Worm (Caenorhabditis elegans) whole organism, young adult: ENCODE data around the gene hpl-2.

Experiments
- C17E4.6 ChIP-seq: fragments of 200-800 bp; sonication (Bioruptor generic); IDR thresholded peaks from 2 replicates; pipeline ENCODE4 v1.3.6; 2022; ENCODE audit warnings: missing genetic modification reagents, missing genetic modification characterization, missing compliant biosample characterization
- F10E7.11 ChIP-seq: sonication (generic microtip); optimal IDR thresholded peaks from 2 replicates; lab custom pipeline; 2017; ENCODE audit warnings: mild to moderate bottlenecking, missing genetic modification characterization, moderate library complexity, missing compliant biosample characterization
- F22D6.2 ChIP-seq: sonication (generic microtip); optimal IDR thresholded peaks from 2 replicates; lab custom pipeline; 2016; ENCODE audit warnings: mild to moderate bottlenecking, missing genetic modification characterization, missing compliant biosample characterization
- F52B5.7 ChIP-seq: sonication (generic microtip); optimal IDR thresholded peaks from 2 replicates; lab custom pipeline; 2016; ENCODE audit warnings: mild to moderate bottlenecking, missing genetic modification characterization, missing compliant biosample characterization
- F55B11.4 ChIP-seq: sonication (generic microtip); optimal IDR thresholded peaks from 2 replicates; lab custom pipeline; 2016; ENCODE audit warnings: missing compliant biosample characterization, missing genetic modification characterization, borderline replicate concordance; ENCODE audit not compliant: insufficient read depth
- F57A8.1 ChIP-seq: fragments of 200-800 bp; sonication (Bioruptor generic); optimal IDR thresholded peaks from 2 replicates; lab custom pipeline; 2018; ENCODE audit warnings: mild to moderate bottlenecking, missing genetic modification characterization, moderate library complexity, missing compliant biosample characterization
- K11D2.4 ChIP-seq: fragments of 200-800 bp; sonication (Bioruptor generic); IDR thresholded peaks from 2 replicates; pipeline ENCODE4 v1.3.6; 2022; ENCODE audit warnings: missing genetic modification reagents, missing genetic modification characterization, missing compliant biosample characterization
- T07F8.4 ChIP-seq: sonication (generic microtip); optimal IDR thresholded peaks from 2 replicates; lab custom pipeline; 2016; ENCODE audit warnings: mild to moderate bottlenecking, missing genetic modification characterization, moderate library complexity, missing compliant biosample characterization
- Y53F4B.3 ChIP-seq: fragments of 200-800 bp; sonication (Bioruptor generic); IDR thresholded peaks from 2 replicates; pipeline ENCODE4 v1.3.6; 2022; ENCODE audit warnings: missing genetic modification reagents, missing genetic modification characterization, missing compliant biosample characterization
- Y67H2A.10 ChIP-seq: fragments of 200-800 bp; sonication (Bioruptor generic); conservative IDR thresholded peaks from 2 replicates; pipeline ENCODE4 v1.3.6; 2022; ENCODE audit warnings: missing genetic modification reagents, missing genetic modification characterization, missing compliant biosample characterization
- aptf-3 ChIP-seq: fragments of 200-800 bp; sonication (Bioruptor generic); IDR thresholded peaks from 2 replicates; pipeline ENCODE4 v1.3.6; 2022; ENCODE audit warnings: missing genetic modification characterization, missing compliant biosample characterization
- attf-3 ChIP-seq: fragments of 200-800 bp; sonication (Bioruptor generic); conservative IDR thresholded peaks from 2 replicates; pipeline ENCODE4 v1.3.6; 2022; ENCODE audit warnings: missing genetic modification reagents, missing genetic modification characterization, missing compliant biosample characterization
- attf-5 ChIP-seq: fragments of 200-800 bp; sonication (Bioruptor generic); optimal IDR thresholded peaks from 2 replicates; lab custom pipeline; 2018; ENCODE audit warnings: mild to moderate bottlenecking, missing genetic modification characterization, missing compliant biosample characterization
- bed-2 ChIP-seq: fragments of 200-800 bp; sonication (Bioruptor generic); IDR thresholded peaks from 2 replicates; pipeline ENCODE4 v1.3.6; 2022; ENCODE audit warnings: missing genetic modification reagents, missing genetic modification characterization, missing compliant biosample characterization
- cebp-1 ChIP-seq, 2 experiments: fragments of 200-800 bp in 1 of 2; sonication (Bioruptor generic) in 1 of 2; sonication (generic microtip) in 1 of 2; IDR thresholded peaks in 1 of 2; optimal IDR thresholded peaks in 1 of 2; 2 replicates each; pipeline versions ENCODE4 v1.3.6 to Lab custom; 2017 to 2022; ENCODE audit warnings: missing compliant biosample characterization in 2 of 2, missing genetic modification characterization in 2 of 2, mild to moderate bottlenecking in 1 of 2, missing genetic modification reagents in 1 of 2, moderate library complexity in 1 of 2
- ceh-100 ChIP-seq: fragments of 200-800 bp; sonication (Bioruptor generic); IDR thresholded peaks from 2 replicates; pipeline ENCODE4 v1.3.6; 2022; ENCODE audit warnings: missing genetic modification reagents, missing genetic modification characterization, missing compliant biosample characterization
- ceh-27 ChIP-seq: fragments of 200-800 bp; sonication (Bioruptor generic); optimal IDR thresholded peaks from 2 replicates; lab custom pipeline; 2018; ENCODE audit warnings: mild to moderate bottlenecking, missing genetic modification characterization, moderate library complexity, missing compliant biosample characterization
- ceh-40 ChIP-seq: fragments of 200-800 bp; sonication (Bioruptor generic); IDR thresholded peaks from 2 replicates; pipeline ENCODE4 v1.3.6; 2022; ENCODE audit warnings: missing genetic modification characterization, missing compliant biosample characterization
- chd-7 ChIP-seq: sonication (generic microtip); optimal IDR thresholded peaks from 2 replicates; lab custom pipeline; 2016; ENCODE audit warnings: mild to moderate bottlenecking, missing genetic modification characterization, moderate library complexity, missing compliant biosample characterization
- dpl-1 ChIP-seq: fragments of 150-350 bp; optimal IDR thresholded peaks from 2 replicates; lab custom pipeline; 2014; ENCODE audit warnings: missing biosample characterization, missing genetic modification reagents, missing genetic modification characterization
- efl-1 ChIP-seq: fragments of 150-350 bp; optimal IDR thresholded peaks from 2 replicates; lab custom pipeline; 2014; ENCODE audit warnings: missing biosample characterization, missing genetic modification reagents, missing genetic modification characterization
- fkh-3 ChIP-seq: sonication (generic microtip); optimal IDR thresholded peaks from 2 replicates; lab custom pipeline; 2016; ENCODE audit warnings: mild to moderate bottlenecking, missing genetic modification characterization, missing compliant biosample characterization
- gei-17 ChIP-seq: fragments of 200-800 bp; sonication (Bioruptor generic); optimal IDR thresholded peaks from 2 replicates; lab custom pipeline; 2018; ENCODE audit warnings: mild to moderate bottlenecking, missing genetic modification characterization, missing compliant biosample characterization
- him-1 ChIP-seq: sonication (generic microtip); optimal IDR thresholded peaks from 2 replicates; lab custom pipeline; 2016; ENCODE audit warnings: missing genotype, missing genetic modification reagents, missing genetic modification characterization, missing compliant biosample characterization
- hrde-1 ChIP-seq: sonication (generic microtip); optimal IDR thresholded peaks from 2 replicates; lab custom pipeline; 2016; ENCODE audit warnings: missing genetic modification characterization, mild to moderate bottlenecking, missing compliant biosample characterization, moderate library complexity, missing genotype, missing genetic modification reagents, borderline replicate concordance
- hsf-1 ChIP-seq: fragments of 200-800 bp; sonication (Bioruptor generic); IDR thresholded peaks from 2 replicates; pipeline ENCODE4 v1.3.6; 2022; ENCODE audit warnings: missing genetic modification reagents, missing genetic modification characterization, missing compliant biosample characterization
- lag-1 ChIP-seq: fragments of 200-800 bp; sonication (Bioruptor generic); IDR thresholded peaks from 2 replicates; pipeline ENCODE4 v1.3.6; 2022; ENCODE audit warnings: missing genetic modification reagents, missing genetic modification characterization, missing compliant biosample characterization
- lin-35 ChIP-seq, 3 experiments: fragments of 150-350 bp in 2 of 3; sonication (generic microtip) in 1 of 3; optimal IDR thresholded peaks; 2 replicates each; lab custom pipeline; 2014 to 2018; ENCODE audit warnings: missing biosample characterization in 3 of 3, missing genetic modification characterization in 3 of 3, missing genetic modification reagents in 3 of 3
- lin-54 ChIP-seq: fragments of 200-800 bp; sonication (Bioruptor generic); optimal IDR thresholded peaks from 2 replicates; lab custom pipeline; 2018; ENCODE audit warnings: mild to moderate bottlenecking, missing genetic modification characterization, missing compliant biosample characterization
- lsl-1 ChIP-seq: fragments of 200-800 bp; sonication (Bioruptor generic); optimal IDR thresholded peaks from 2 replicates; lab custom pipeline; 2018; ENCODE audit warnings: mild to moderate bottlenecking, missing genetic modification characterization, moderate library complexity, missing compliant biosample characterization
- madf-10 ChIP-seq: sonication (generic microtip); optimal IDR thresholded peaks from 2 replicates; lab custom pipeline; 2016; ENCODE audit warnings: mild to moderate bottlenecking, missing genetic modification characterization, missing compliant biosample characterization
- mcd-1 ChIP-seq: fragments of 200-800 bp; sonication (Bioruptor generic); IDR thresholded peaks from 2 replicates; pipeline ENCODE4 v1.3.6; 2022; ENCODE audit warnings: missing genetic modification reagents, missing genetic modification characterization, missing compliant biosample characterization
- mxl-1 ChIP-seq: sonication (generic microtip); optimal IDR thresholded peaks from 2 replicates; lab custom pipeline; 2016; ENCODE audit warnings: missing genetic modification characterization, missing compliant biosample characterization
- nfyb-1 ChIP-seq: fragments of 200-800 bp; sonication (Bioruptor generic); IDR thresholded peaks from 2 replicates; pipeline ENCODE4 v1.3.6; 2022; ENCODE audit warnings: missing genetic modification reagents, missing genetic modification characterization, missing compliant biosample characterization
- nhr-179 ChIP-seq: sonication (generic microtip); optimal IDR thresholded peaks from 2 replicates; lab custom pipeline; 2016; ENCODE audit warnings: mild to moderate bottlenecking, missing genetic modification characterization, missing compliant biosample characterization
- nhr-80 ChIP-seq: sonication (generic microtip); optimal IDR thresholded peaks from 2 replicates; lab custom pipeline; 2016; ENCODE audit warnings: missing genetic modification characterization, missing compliant biosample characterization
- nhr-90 ChIP-seq: sonication (generic microtip); optimal IDR thresholded peaks from 2 replicates; lab custom pipeline; 2016; ENCODE audit warnings: missing genotype, mild to moderate bottlenecking, missing genetic modification characterization, missing compliant biosample characterization
- rcor-1 ChIP-seq: fragments of 200-800 bp; sonication (Bioruptor generic); IDR thresholded peaks from 2 replicates; pipeline ENCODE4 v1.3.6; 2022; ENCODE audit warnings: missing genetic modification reagents, missing genetic modification characterization, missing compliant biosample characterization
- repo-1 ChIP-seq: sonication (generic microtip); optimal IDR thresholded peaks from 2 replicates; lab custom pipeline; 2017; ENCODE audit warnings: mild to moderate bottlenecking, missing genetic modification characterization, missing compliant biosample characterization
- rpc-1 ChIP-seq, 2 experiments: fragments of 150-350 bp in 1 of 2; sonication (generic microtip) in 1 of 2; optimal IDR thresholded peaks; 2 replicates each; lab custom pipeline; 2014 to 2018; ENCODE audit warnings: missing biosample characterization in 1 of 2, missing genetic modification characterization in 1 of 2, missing genetic modification reagents in 1 of 2, missing genotype in 1 of 2
- snpc-3.4 ChIP-seq: sonication (generic microtip); optimal IDR thresholded peaks from 2 replicates; lab custom pipeline; 2017; ENCODE audit warnings: missing genetic modification characterization, mild to moderate bottlenecking, missing compliant biosample characterization, antibody characterized with exemption, moderate library complexity, missing genotype, missing genetic modification reagents
- snpc-4 ChIP-seq, 5 experiments: fragments of 150-350 bp in 1 of 5; sonication (generic microtip) in 4 of 5; optimal IDR thresholded peaks; 2 replicates each; lab custom pipeline; 2014 to 2018; ENCODE audit warnings: missing genetic modification characterization in 5 of 5, missing biosample characterization in 3 of 5, antibody characterized with exemption in 2 of 5, mild to moderate bottlenecking in 2 of 5, missing compliant biosample characterization in 2 of 5, missing genotype in 2 of 5, moderate library complexity in 2 of 5, missing genetic modification reagents in 1 of 5
- xnd-1 ChIP-seq: sonication (generic microtip); optimal IDR thresholded peaks from 2 replicates; lab custom pipeline; 2016; ENCODE audit warnings: missing genotype, missing genetic modification reagents, missing genetic modification characterization, missing compliant biosample characterization
- zfh-2 ChIP-seq: fragments of 200-800 bp; sonication (Bioruptor generic); conservative IDR thresholded peaks from 2 replicates; pipeline ENCODE4 v1.3.6; 2022; ENCODE audit warnings: missing genetic modification reagents, missing genetic modification characterization, missing compliant biosample characterization
- ztf-28 ChIP-seq: fragments of 200-800 bp; sonication (Bioruptor generic); IDR thresholded peaks from 2 replicates; pipeline ENCODE4 v1.3.6; 2022; ENCODE audit warnings: missing genetic modification reagents, missing genetic modification characterization, missing compliant biosample characterization

hpl-2 gene

DNA sequence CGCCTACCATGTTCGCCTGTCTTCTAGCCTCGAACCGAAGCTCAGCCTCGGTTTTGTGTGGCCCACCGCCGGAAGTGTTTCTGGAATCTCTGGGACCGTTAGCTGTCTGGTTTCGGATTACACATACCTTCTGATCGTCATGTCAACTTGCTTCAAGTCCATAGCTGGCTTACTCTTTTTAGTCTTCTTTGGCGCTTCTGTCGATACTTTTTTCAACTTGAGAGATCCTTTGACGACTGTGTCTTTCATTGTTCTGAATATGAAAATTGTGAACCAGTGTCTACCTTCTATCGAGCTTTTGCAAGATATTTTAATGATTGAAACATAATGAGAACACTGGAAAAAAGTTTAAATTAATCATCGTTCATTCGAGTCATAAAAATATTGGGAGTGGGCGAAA is 14.8 kb downstream of the hpl-2 start, which contains the start of gene K01G5.8 (continued):
- 0 out of 2 replicates have a peak, but pooled peaks have one; percentile 30 for TF ChIP-seq Y67H2A.10 (GFP tag; lab: Robert Waterston, UW)
- peak; percentile 66 for TF ChIP-seq hsf-1 (GFP tag; lab: Robert Waterston, UW)
- TF ChIP-seq K11D2.4: no peak
- no peak for TF ChIP-seq aptf-3
- TF ChIP-seq rcor-1 (GFP tag; lab: Robert Waterston, UW): 0 out of 2 replicates have a peak, but pooled peaks have one; percentile 29
- no peak for TF ChIP-seq snpc-3.4
- no peak for TF ChIP-seq C17E4.6 (GFP tag; lab: Robert Waterston, UW)
- no peak for TF ChIP-seq F52B5.7

DNA sequence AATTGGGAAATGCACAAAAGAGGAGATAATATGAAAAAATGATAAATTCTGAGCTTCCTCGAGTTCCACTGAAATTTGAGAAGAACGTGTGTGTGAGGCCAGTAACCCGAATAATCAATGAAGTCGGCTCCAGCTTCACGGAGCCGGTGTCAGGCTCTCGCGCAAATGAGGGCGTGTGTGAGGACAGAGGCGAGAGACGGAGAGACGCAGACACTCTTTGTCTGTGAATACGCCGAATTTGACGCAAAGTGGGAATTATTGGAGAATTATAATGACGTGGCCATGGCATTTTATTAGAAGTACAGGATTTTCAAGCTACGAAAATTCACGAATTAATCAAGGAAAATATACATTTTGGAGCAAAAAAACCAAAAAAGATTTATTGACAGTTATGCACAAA is 15.4 kb downstream of the hpl-2 start:
- TF ChIP-seq efl-1 (no peak), lsl-1 (no peak), snpc-4 (GFP tag; optimal IDR thresholded peaks at IDR 0.05; lab: Kevin White, UChicago) (no peak), snpc-4 (tag; optimal IDR thresholded peaks at IDR 0.05; lab: Kevin White, UChicago) (peak in 1 of 4 experiments; percentile 14), nfyb-1 (peak; percentile 39; the same call in 1 of the 2 replicates), chd-7 (peak; percentile 27), bed-2 (no peak), gei-17 (GFP tag; lab: Kevin White, UChicago) (no peak), C17E4.6 (GFP tag; lab: Robert Waterston, UW) (no peak), F52B5.7 (no peak), hrde-1 (tag; lab: Kevin White, UChicago) (no peak), F22D6.2 (tag; lab: Kevin White, UChicago) (no peak), him-1 (tag; lab: Kevin White, UChicago) (no peak), zfh-2 (GFP tag; lab: Robert Waterston, UW) (peak; percentile 61), hsf-1 (GFP tag; lab: Robert Waterston, UW) (no peak; the same call in 1 of the 2 replicates), xnd-1 (no peak), lin-35 (GFP tag; optimal IDR thresholded peaks at IDR 0.05; lab: Kevin White, UChicago) (peak in 1 of 3 experiments; percentile 34), ztf-28 (no peak), mcd-1 (GFP tag; lab: Robert Waterston, UW) (peak; percentile 62), ceh-27 (GFP tag; lab: Kevin White, UChicago) (no peak), nhr-80 (peak; percentile 45), attf-5 (GFP tag; lab: Kevin White, UChicago) (peak; percentile 78), F55B11.4 (tag; lab: Kevin White, UChicago) (no peak), nhr-90 (tag; lab: Kevin White, UChicago) (no peak), fkh-3 (tag; lab: Kevin White, UChicago) (no peak), ceh-40 (GFP tag; lab: Robert Waterston, UW) (no peak), dpl-1 (GFP tag; lab: Kevin White, UChicago) (no peak), lin-54 (GFP tag; lab: Kevin White, UChicago) (no peak), repo-1 (tag; lab: Kevin White, UChicago) (no peak), T07F8.4 (tag; lab: Kevin White, UChicago) (no peak), madf-10 (tag; lab: Kevin White, UChicago) (peak; percentile 30), nhr-179 (tag; lab: Kevin White, UChicago) (no peak), rpc-1 (optimal IDR thresholded peaks at IDR 0.05; lab: Kevin White, UChicago) (no peak), rpc-1 (tag; optimal IDR thresholded peaks at IDR 0.05; lab: Kevin White, UChicago) (no peak), F57A8.1 (GFP tag; lab: Kevin White, UChicago) (no peak), ceh-100 (no peak), aptf-3 (no peak), cebp-1 (GFP tag; IDR thresholded peaks at IDR 0.05; lab: Robert Waterston, UW) (no peak), cebp-1 (tag; optimal IDR thresholded peaks at IDR 0.05; lab: Kevin White, UChicago) (peak; percentile 48), Y53F4B.3 (GFP tag; lab: Robert Waterston, UW) (no peak), mxl-1 (tag; lab: Kevin White, UChicago) (no peak), lag-1 (GFP tag; lab: Robert Waterston, UW) (no peak), F10E7.11 (tag; lab: Kevin White, UChicago) (no peak), attf-3 (GFP tag; lab: Robert Waterston, UW) (no peak)
